Fruit fly (Drosophila melanogaster) whole organism, adult: Measurements from ENCODE around the gene Sos.

ENCODE experiments used
- CG11617 ChIP-seq: fragments of 200-800 bp; sonication (Bioruptor generic); optimal IDR thresholded peaks from 2 replicates; lab custom pipeline; 2017; ENCODE audit warnings: mild to moderate bottlenecking, missing biosample characterization, missing genetic modification reagents, missing genetic modification characterization
- CG12768 ChIP-seq: fragments of 200-800 bp; sonication (Bioruptor generic); optimal IDR thresholded peaks from 2 replicates; lab custom pipeline; 2017; ENCODE audit warnings: missing biosample characterization, missing genetic modification characterization, mild to moderate bottlenecking, moderate library complexity, missing genetic modification reagents
- CG14711 ChIP-seq: fragments of 200-800 bp; sonication (Bioruptor generic); optimal IDR thresholded peaks from 2 replicates; lab custom pipeline; 2018; ENCODE audit warnings: missing biosample characterization, mild to moderate bottlenecking, missing genetic modification characterization, moderate library complexity
- CG1620 ChIP-seq: fragments of 200-800 bp; sonication (Bioruptor generic); optimal IDR thresholded peaks from 2 replicates; lab custom pipeline; 2016; ENCODE audit warnings: missing biosample characterization, missing genetic modification characterization
- CG33017 ChIP-seq: fragments of 200-800 bp; sonication (Bioruptor generic); optimal IDR thresholded peaks from 2 replicates; lab custom pipeline; 2018; ENCODE audit warnings: missing biosample characterization, mild to moderate bottlenecking, missing genetic modification characterization, moderate library complexity
- CG5204 ChIP-seq: fragments of 200-800 bp; sonication (Bioruptor generic); optimal IDR thresholded peaks from 2 replicates; lab custom pipeline; 2016; ENCODE audit warnings: missing biosample characterization, missing genetic modification characterization
- CG7045 ChIP-seq: fragments of 200-800 bp; sonication (Bioruptor generic); optimal IDR thresholded peaks from 2 replicates; lab custom pipeline; 2017; ENCODE audit warnings: missing biosample characterization, mild to moderate bottlenecking, missing genetic modification characterization
- CG7101 ChIP-seq: fragments of 200-800 bp; sonication (Bioruptor generic); optimal IDR thresholded peaks from 2 replicates; lab custom pipeline; 2018; ENCODE audit warnings: missing biosample characterization, mild to moderate bottlenecking, missing genetic modification characterization, moderate library complexity
- Clk ChIP-seq: fragments of 200-800 bp; sonication (Bioruptor generic); optimal IDR thresholded peaks from 2 replicates; lab custom pipeline; 2017; ENCODE audit warnings: missing biosample characterization, missing genetic modification characterization
- Crg-1 ChIP-seq: fragments of 200-800 bp; sonication (Bioruptor generic); optimal IDR thresholded peaks from 2 replicates; lab custom pipeline; 2016; ENCODE audit warnings: missing biosample characterization, missing genetic modification characterization
- Hr96 ChIP-seq: fragments of 200-800 bp; sonication (Bioruptor generic); optimal IDR thresholded peaks from 2 replicates; lab custom pipeline; 2016; ENCODE audit warnings: missing biosample characterization, missing genetic modification characterization
- Mnt ChIP-seq: fragments of 200-800 bp; sonication (Bioruptor generic); optimal IDR thresholded peaks from 2 replicates; lab custom pipeline; 2016; ENCODE audit warnings: missing biosample characterization, mild to moderate bottlenecking, missing genetic modification characterization
- bab1 ChIP-seq: fragments of 200-800 bp; sonication (Bioruptor generic); optimal IDR thresholded peaks from 3 replicates; lab custom pipeline; 2019; ENCODE audit warnings: missing biosample characterization, mild to moderate bottlenecking, missing genetic modification characterization, moderate library complexity
- cic ChIP-seq: fragments of 200-800 bp; sonication (Bioruptor generic); optimal IDR thresholded peaks from 2 replicates; lab custom pipeline; 2017; ENCODE audit warnings: missing biosample characterization, mild to moderate bottlenecking, missing genetic modification characterization, moderate library complexity
- cnc ChIP-seq, 2 experiments: fragments of >200 bp; optimal IDR thresholded peaks; 2 replicates each; lab custom pipeline; 2017
- kay ChIP-seq: fragments of 200-800 bp; sonication (Bioruptor generic); peaks from one replicate; lab custom pipeline; 2016; ENCODE audit warnings: missing biosample characterization, missing genetic modification characterization, borderline replicate concordance
- ovo ChIP-seq: fragments of 200-800 bp; sonication (Bioruptor generic); optimal IDR thresholded peaks from 2 replicates; lab custom pipeline; 2016; ENCODE audit warnings: missing biosample characterization, missing genetic modification characterization
- pad ChIP-seq: fragments of 200-800 bp; sonication (Bioruptor generic); optimal IDR thresholded peaks from 3 replicates; lab custom pipeline; 2017; ENCODE audit warnings: missing biosample characterization, missing genetic modification characterization, mild to moderate bottlenecking, moderate library complexity, missing genetic modification reagents
- tj ChIP-seq: fragments of 200-800 bp; sonication (Bioruptor generic); optimal IDR thresholded peaks from 3 replicates; lab custom pipeline; 2017; ENCODE audit warnings: missing biosample characterization, mild to moderate bottlenecking, missing genetic modification characterization, moderate library complexity
- toe ChIP-seq: fragments of 200-800 bp; sonication (Bioruptor generic); optimal IDR thresholded peaks from 2 replicates; lab custom pipeline; 2016; ENCODE audit warnings: missing biosample characterization, missing genetic modification characterization

Sos gene

DNA sequence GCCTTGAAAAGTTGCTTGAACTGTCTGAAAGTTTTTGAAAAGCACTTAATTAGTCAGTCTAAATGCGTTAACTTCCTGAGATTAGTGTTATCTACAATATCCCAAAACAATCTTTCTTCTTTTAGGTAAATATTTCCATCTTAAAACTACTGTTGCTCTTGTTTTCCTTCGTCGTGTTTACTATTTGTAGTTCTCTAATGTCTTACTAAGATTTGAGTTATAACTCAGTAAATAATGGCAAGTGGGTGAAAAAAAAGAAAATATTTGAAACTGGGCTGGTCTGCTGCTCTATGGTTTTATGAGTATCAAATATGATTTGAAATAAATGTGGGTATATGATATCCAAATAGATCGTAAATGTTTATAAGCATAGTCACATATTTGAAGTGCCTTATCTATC lies 12.4 kb upstream of the Sos start:
- TF ChIP-seq CG7101 (tag; lab: Kevin White, UChicago) (peak; percentile 61), CG12768 (GFP tag; lab: Kevin White, UChicago) (peak; percentile 16), bab1 (GFP tag; lab: Kevin White, UChicago) (no peak), Crg-1 (GFP tag; lab: Kevin White, UChicago) (peak; percentile 12), CG33017 (tag; lab: Kevin White, UChicago) (peak; percentile 40), CG7045 (peak; percentile 47), cic (GFP tag; lab: Kevin White, UChicago) (peak; percentile 60), Clk (GFP tag; lab: Kevin White, UChicago) (no peak)

DNA sequence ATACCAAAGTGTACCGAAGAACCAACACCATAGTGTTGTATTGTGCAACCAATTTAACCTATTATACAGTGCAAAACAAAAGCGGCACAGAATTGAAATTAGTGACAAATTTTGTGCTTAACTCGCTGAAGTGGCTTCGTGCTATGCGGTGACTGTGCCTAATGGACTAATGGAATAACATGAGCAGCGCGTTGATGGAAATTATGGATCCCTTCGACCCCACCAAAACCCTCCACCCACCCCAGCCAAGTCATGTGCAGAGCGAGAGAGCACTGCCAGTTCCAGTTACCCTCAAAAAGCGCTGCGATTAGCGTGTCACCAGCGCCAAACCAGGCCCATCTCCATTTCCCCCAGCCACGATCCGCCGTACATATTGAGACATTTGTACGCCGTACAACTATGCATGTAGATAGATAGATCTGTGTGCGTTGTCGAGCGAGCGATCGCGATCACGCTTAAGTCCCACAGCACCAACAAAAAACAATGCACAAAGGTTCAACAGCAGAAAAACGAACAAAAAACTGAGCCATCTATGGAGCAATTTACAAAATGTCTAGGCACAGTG lies 11.5 kb upstream of the Sos start:
- TF ChIP-seq Hr96, result no peak
- no peak for TF ChIP-seq bab1 (GFP tag; lab: Kevin White, UChicago)
- no peak for TF ChIP-seq Crg-1 (GFP tag; lab: Kevin White, UChicago)
- TF ChIP-seq Mnt, result peak; percentile 35
- no peak for TF ChIP-seq tj (GFP tag; lab: Kevin White, UChicago)
- TF ChIP-seq CG12768 (GFP tag; lab: Kevin White, UChicago), result peak; percentile 58
- TF ChIP-seq pad (GFP tag; lab: Kevin White, UChicago), result no peak
- no peak for TF ChIP-seq kay (GFP tag; lab: Kevin White, UChicago)
- TF ChIP-seq CG7045, result no peak
- no peak for TF ChIP-seq ovo
- TF ChIP-seq CG7101 (tag; lab: Kevin White, UChicago), result no peak
- TF ChIP-seq CG1620 (GFP tag; lab: Kevin White, UChicago), result no peak
- TF ChIP-seq toe (GFP tag; lab: Kevin White, UChicago), result no peak
- TF ChIP-seq CG5204 (GFP tag; lab: Kevin White, UChicago), result no peak
- no peak for TF ChIP-seq cnc (optimal IDR thresholded peaks at IDR 0.05; lab: Kevin White, UChicago)
- no peak for TF ChIP-seq CG33017 (tag; lab: Kevin White, UChicago)
- TF ChIP-seq CG14711 (tag; lab: Kevin White, UChicago), result no peak
- no peak for TF ChIP-seq Clk (GFP tag; lab: Kevin White, UChicago)
- peak; percentile 51 for TF ChIP-seq cic (GFP tag; lab: Kevin White, UChicago)
- TF ChIP-seq CG11617, result no peak

DNA sequence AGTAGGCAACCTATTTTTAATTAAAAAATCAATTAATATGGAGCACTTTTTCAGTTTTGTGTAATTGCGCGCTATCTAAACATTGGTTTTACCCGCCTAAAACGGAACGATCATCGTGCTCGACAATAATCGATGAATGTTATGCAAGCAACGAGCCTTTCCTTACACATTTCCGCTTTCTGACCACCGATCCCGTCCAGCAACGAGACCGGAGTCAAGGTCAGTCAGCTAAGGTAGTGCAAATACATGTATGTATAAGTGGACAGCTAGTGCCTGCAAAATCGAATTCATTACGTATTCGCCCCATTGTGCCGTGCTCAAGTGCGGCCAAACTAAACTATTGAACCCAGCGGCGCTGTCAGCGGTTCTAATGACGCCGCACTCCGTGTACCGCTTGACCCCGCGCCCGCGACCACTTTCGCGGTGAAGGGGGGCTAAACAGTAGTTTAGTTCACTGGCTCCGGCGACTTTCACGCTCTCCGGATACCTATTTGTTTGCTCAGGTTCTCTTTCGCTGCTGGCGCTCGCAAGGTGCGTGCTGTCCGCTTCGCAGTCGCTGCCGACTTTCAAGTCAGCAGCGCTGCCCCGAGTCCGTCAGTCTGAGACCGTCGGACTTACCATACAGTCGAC lies 10.5 kb upstream of the Sos start, which contains the start of gene CAH1:
Gene CAH1, plus strand, starts transcription at position 595 of the 630 bp plus-strand sequence.
- no peak for TF ChIP-seq toe (GFP tag; lab: Kevin White, UChicago)
- no peak for TF ChIP-seq pad (GFP tag; lab: Kevin White, UChicago)
- TF ChIP-seq CG5204 (GFP tag; lab: Kevin White, UChicago), result no peak
- no peak for TF ChIP-seq CG1620 (GFP tag; lab: Kevin White, UChicago)
- TF ChIP-seq Mnt, result peak; percentile 11
- TF ChIP-seq cnc (optimal IDR thresholded peaks at IDR 0.05; lab: Kevin White, UChicago), result peak in 1 of 2 experiments; percentile 37
- no peak for TF ChIP-seq bab1 (GFP tag; lab: Kevin White, UChicago)
- TF ChIP-seq ovo, result peak; percentile 23
- no peak for TF ChIP-seq Crg-1 (GFP tag; lab: Kevin White, UChicago)
- no peak for TF ChIP-seq Hr96
- TF ChIP-seq CG33017 (tag; lab: Kevin White, UChicago), result peak; percentile 1
- peak; percentile 52 for TF ChIP-seq cic (GFP tag; lab: Kevin White, UChicago)
- peak; percentile 70 for TF ChIP-seq CG12768 (GFP tag; lab: Kevin White, UChicago)
- TF ChIP-seq CG11617, result no peak
- no peak for TF ChIP-seq Clk (GFP tag; lab: Kevin White, UChicago)
- no peak for TF ChIP-seq CG7045
- TF ChIP-seq tj (GFP tag; lab: Kevin White, UChicago), result peak; percentile 32
- TF ChIP-seq CG7101 (tag; lab: Kevin White, UChicago), result no peak
- TF ChIP-seq CG14711 (tag; lab: Kevin White, UChicago), result no peak
- TF ChIP-seq kay (GFP tag; lab: Kevin White, UChicago), result no peak

DNA sequence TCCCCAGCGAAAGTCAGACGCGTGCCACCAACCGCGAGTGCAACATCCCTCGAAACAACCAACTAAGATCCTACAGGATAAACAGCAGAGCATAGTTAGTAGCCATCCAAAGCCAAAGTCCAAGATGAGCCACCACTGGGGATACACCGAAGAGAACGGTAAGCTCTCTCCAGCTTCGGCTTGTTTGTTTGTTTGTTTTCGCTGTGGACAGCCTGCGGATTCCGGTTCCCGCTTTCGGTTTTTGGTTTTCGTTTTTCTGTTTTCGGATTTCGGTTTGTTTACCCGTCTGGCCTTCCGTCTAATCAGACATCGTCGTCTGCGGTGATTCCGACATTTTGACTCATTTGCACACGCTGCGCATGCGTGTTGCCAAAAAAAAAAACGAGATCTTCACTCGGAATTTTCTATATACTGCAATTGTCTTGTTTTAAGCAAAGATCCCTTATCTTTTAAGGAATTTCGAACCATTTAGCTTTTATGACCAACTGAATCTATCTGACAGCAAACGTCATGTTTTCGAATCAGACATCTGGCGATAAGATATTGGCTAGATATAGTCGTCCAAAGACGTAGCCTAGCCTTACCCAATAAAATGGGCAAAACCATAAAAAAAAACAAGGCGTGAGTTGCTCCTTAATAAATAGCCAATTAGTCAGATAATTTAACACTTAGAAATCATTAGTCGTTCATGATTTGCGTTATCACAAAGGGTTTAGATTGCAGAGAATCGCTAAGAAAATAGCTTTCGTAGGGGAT lies 9.6 kb upstream of the Sos start:
- TF ChIP-seq kay (GFP tag; lab: Kevin White, UChicago) (peak; percentile 90), ovo (no peak)

DNA sequence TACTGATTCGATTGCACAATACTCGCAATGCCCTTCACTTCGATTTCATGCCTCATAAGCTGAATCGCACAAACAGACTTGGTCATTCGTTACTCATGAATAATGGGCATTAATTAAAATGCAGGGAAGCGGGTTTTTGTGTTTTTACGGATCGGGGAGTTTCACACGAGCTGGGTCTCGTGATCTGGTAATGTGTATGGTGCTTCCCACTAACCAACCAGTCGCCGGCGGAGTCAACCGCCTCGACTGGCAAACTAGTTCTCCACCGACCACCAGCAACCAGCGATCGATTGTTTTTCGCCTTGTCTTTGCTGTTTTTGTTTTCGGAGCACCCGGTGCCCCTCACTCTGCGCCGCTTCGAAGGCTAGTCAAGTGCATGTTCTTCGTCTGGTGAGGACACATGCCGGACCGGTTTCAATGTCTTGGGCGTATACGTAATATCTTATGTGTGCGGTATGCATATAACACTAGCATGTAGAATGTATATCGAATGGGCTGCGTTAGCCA lies 9.0 kb upstream of the Sos start:
- TF ChIP-seq bab1 (GFP tag; lab: Kevin White, UChicago) (no peak), CG1620 (GFP tag; lab: Kevin White, UChicago) (no peak), cic (GFP tag; lab: Kevin White, UChicago) (peak; percentile 3)

DNA sequence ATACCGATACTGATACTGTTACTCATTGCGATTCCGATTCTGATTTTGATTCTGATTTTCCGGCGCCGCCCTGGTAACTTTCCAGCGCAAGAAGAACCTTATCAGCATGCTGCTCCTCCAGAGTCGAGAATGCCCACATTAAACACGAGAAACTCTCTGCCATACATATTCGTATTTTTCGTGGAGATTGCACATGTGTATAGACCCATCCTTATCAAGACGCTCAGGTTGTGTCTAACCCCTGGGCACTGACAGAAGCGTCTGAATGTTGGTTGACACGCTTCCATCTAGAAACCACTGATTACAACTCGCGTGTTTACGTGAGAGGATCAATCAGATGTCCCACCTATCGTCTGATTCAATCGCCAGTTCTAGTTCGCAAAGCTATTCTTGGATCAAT lies 8.4 kb upstream of the Sos start:
- TF ChIP-seq cic (GFP tag; lab: Kevin White, UChicago) (peak; percentile 13), Mnt (peak; percentile 52), ovo (no peak)
